Worm (Caenorhabditis elegans): Measurements from ENCODE around the gene ZK856.4.

The ZK856.4 gene

ce11 chrV:10173653-10174052 lies 9.4 kb upstream of the ZK856.4 start, which contains the start of gene egl-3:
Gene egl-3 (minus strand): TSS chrV:10173753.
- TF ChIP-seq W03F9.2 (tag; optimal IDR thresholded peaks at IDR 0.05) (no peak), dao-5 (tag; optimal IDR thresholded peaks at IDR 0.05) (no peak)

- TF ChIP-seq him-1 (tag; optimal IDR thresholded peaks at IDR 0.05) = peak; percentile 95
- TF ChIP-seq W03F9.2 (tag; optimal IDR thresholded peaks at IDR 0.05) = no peak
- no peak for TF ChIP-seq dao-5 (tag; optimal IDR thresholded peaks at IDR 0.05)
These were observed 8.4 kb upstream of the ZK856.4 start for ce11 chrV:10174632-10175075.

- TF ChIP-seq W03F9.2 (tag; optimal IDR thresholded peaks at IDR 0.05) (peak; percentile 55), dao-5 (tag; optimal IDR thresholded peaks at IDR 0.05) (no peak), him-1 (tag; optimal IDR thresholded peaks at IDR 0.05) (peak; percentile 40)
These were observed 4.9 kb upstream of the ZK856.4 start for ce11 chrV:10178166-10178565.

ce11 chrV:10179235-10179634 lies 3.8 kb upstream of the ZK856.4 start, which contains the start of gene cul-5:
Gene cul-5 (plus strand): TSS chrV:10179535.
- TF ChIP-seq him-1 (tag; optimal IDR thresholded peaks at IDR 0.05) (no peak), dao-5 (tag; optimal IDR thresholded peaks at IDR 0.05) (no peak), W03F9.2 (tag; optimal IDR thresholded peaks at IDR 0.05) (no peak)

ce11 chrV:10183810-10184209 lies 726 bp downstream of the ZK856.4 start:
- TF ChIP-seq dao-5 (tag; optimal IDR thresholded peaks at IDR 0.05) (no peak), him-1 (tag; optimal IDR thresholded peaks at IDR 0.05) (no peak), W03F9.2 (tag; optimal IDR thresholded peaks at IDR 0.05) (no peak)

ce11 chrV:10185719-10186118 lies 2.6 kb downstream of the ZK856.4 start, which contains the start of gene ZK856.18:
Gene ZK856.18 (minus strand): TSS chrV:10186007.
- no peak for TF ChIP-seq W03F9.2 (tag; optimal IDR thresholded peaks at IDR 0.05)
- TF ChIP-seq dao-5 (tag; optimal IDR thresholded peaks at IDR 0.05) = no peak
- no peak for TF ChIP-seq him-1 (tag; optimal IDR thresholded peaks at IDR 0.05)

ce11 chrV:10190081-10190556 lies 7.0 kb downstream of the ZK856.4 start, which contains the start of gene ZK856.5:
Gene ZK856.5 (minus strand): TSS chrV:10190131.
- TF ChIP-seq W03F9.2 (tag; optimal IDR thresholded peaks at IDR 0.05) (no peak), him-1 (tag; optimal IDR thresholded peaks at IDR 0.05) (no peak), dao-5 (tag; optimal IDR thresholded peaks at IDR 0.05) (no peak)

- TF ChIP-seq W03F9.2 (tag; optimal IDR thresholded peaks at IDR 0.05) (no peak), him-1 (tag; optimal IDR thresholded peaks at IDR 0.05) (no peak), dao-5 (tag; optimal IDR thresholded peaks at IDR 0.05) (no peak)
These were observed 8.2 kb downstream of the ZK856.4 start for ce11 chrV:10191242-10191641.

- TF ChIP-seq W03F9.2 (tag; optimal IDR thresholded peaks at IDR 0.05) (no peak), him-1 (tag; optimal IDR thresholded peaks at IDR 0.05) (no peak), dao-5 (tag; optimal IDR thresholded peaks at IDR 0.05) (no peak)
These were observed 15.3 kb downstream of the ZK856.4 start, which contains the start of gene ZK856.6 for ce11 chrV:10198386-10198785. Gene ZK856.6 (plus strand): TSS chrV:10198686.

- no peak for TF ChIP-seq him-1 (tag; optimal IDR thresholded peaks at IDR 0.05)
- no peak for TF ChIP-seq dao-5 (tag; optimal IDR thresholded peaks at IDR 0.05)
- TF ChIP-seq W03F9.2 (tag; optimal IDR thresholded peaks at IDR 0.05) = no peak
These were observed 18.8 kb downstream of the ZK856.4 start, which contains the start of gene ZK856.7 for ce11 chrV:10201913-10202312. Gene ZK856.7 (plus strand): TSS chrV:10202098.

ce11 chrV:10202340-10202739 lies 19.3 kb downstream of the ZK856.4 start:
- TF ChIP-seq him-1 (tag; optimal IDR thresholded peaks at IDR 0.05) = no peak
- no peak for TF ChIP-seq W03F9.2 (tag; optimal IDR thresholded peaks at IDR 0.05)
- no peak for TF ChIP-seq dao-5 (tag; optimal IDR thresholded peaks at IDR 0.05)

ce11 chrV:10203435-10204009 lies 20.4 kb downstream of the ZK856.4 start, which contains the start of gene chpf-1:
Gene chpf-1 (minus strand): TSS chrV:10203485.
- TF ChIP-seq dao-5 (tag; optimal IDR thresholded peaks at IDR 0.05) (no peak), W03F9.2 (tag; optimal IDR thresholded peaks at IDR 0.05) (no peak), him-1 (tag; optimal IDR thresholded peaks at IDR 0.05) (no peak)

ce11 chrV:10204863-10205338 lies 21.8 kb downstream of the ZK856.4 start, which contains the start of the genes ZK856.19 and ZK856.11:
Gene ZK856.19 (minus strand): TSS chrV:10204913.
Gene ZK856.11 (minus strand): TSS chrV:10204938.
- TF ChIP-seq him-1 (tag; optimal IDR thresholded peaks at IDR 0.05) (no peak), dao-5 (tag; optimal IDR thresholded peaks at IDR 0.05) (no peak), W03F9.2 (tag; optimal IDR thresholded peaks at IDR 0.05) (peak; percentile 58)

- TF ChIP-seq dao-5 (tag; optimal IDR thresholded peaks at IDR 0.05) (no peak), him-1 (tag; optimal IDR thresholded peaks at IDR 0.05) (no peak), W03F9.2 (tag; optimal IDR thresholded peaks at IDR 0.05) (no peak)
These were observed 22.4 kb downstream of the ZK856.4 start, which contains the start of gene ZK856.16 for ce11 chrV:10205483-10205882. Gene ZK856.16 (minus strand): TSS chrV:10205583.
